Worm (Caenorhabditis elegans): ENCODE measurements around the gene C49C3.20.

C49C3.20 gene

DNA sequence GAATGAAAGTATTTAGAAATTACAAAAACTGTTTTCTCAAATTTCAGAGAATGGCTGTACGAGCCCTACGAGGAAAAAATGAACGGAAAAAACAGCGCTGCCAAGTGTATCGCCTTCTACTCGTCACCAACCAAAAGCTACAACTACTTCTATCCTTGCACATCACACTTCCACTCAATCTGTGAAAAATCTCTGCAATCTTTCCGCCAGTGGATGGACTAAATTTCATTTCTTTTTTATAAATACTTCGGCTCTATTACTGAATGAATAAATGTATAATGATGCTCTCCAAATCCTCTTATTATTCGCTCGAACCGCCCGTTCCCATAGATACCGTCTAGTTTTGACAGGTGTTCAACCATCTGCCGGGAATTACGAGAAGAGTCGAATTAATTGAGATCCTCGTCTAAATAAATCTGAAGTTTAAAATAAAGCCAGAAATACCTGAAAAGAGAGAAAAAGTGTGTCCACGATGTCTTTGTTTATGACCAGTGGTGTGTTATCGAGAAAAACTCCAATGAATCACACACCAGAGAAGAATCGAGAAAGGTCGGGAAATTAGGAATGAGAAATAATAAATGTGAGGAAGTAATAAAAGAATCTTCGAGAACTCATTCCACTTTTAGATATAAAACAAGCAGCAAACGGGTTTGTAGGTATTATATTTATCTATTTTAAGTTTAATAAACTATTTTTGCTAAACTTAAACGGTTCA is 38.7 kb downstream of the C49C3.20 start:
- TF ChIP-seq ama-1 (optimal IDR thresholded peaks at IDR 0.05) (peak; percentile 10), pqm-1 (tag; optimal IDR thresholded peaks at IDR 0.05) (no peak), lin-39 (tag; optimal IDR thresholded peaks at IDR 0.05) (no peak)

DNA sequence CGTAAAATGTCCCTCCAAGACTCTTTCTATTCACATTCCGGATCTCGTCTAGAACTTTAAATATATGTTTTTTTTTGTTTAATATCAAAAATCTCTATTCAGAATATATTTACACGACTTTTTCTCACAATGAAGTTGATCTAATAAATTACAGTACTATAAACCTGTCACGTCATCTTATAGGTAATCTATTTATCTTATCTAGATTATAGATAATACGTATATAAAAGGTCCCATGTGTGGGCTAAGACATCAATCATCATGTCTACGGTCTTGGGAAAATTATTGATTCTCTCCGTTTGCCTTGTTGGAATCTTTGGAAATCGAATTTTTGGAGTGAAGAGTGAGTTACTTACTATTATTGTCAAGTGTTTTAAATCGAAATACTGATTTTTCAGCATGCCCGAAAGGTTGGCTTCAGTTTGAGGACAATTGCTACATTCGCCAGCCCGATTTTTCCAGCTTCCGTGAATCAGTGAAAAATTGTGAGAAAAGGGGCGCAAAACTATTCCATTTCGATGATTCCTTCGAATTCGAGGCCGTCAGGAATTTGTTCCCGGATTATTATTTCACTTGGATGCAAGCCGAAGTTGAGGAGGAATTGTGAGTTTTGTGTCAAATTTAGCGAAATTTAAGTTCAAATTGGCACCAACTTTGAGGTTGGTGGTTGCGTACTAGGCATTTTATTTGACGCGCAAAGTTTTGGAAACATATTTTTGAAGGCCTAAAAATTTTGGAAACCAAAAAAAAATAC is 39.4 kb downstream of the C49C3.20 start, which contains the start of gene clec-196:
clec-196 (plus strand) TSS at position 252 of the 754 bp plus-strand sequence.
- TF ChIP-seq ama-1 (optimal IDR thresholded peaks at IDR 0.05) (peak; percentile 14), egl-27 (tag; optimal IDR thresholded peaks at IDR 0.05) (no peak), hmg-11 (tag; optimal IDR thresholded peaks at IDR 0.05) (peak; percentile 19), nhr-12 (tag; optimal IDR thresholded peaks at IDR 0.05) (no peak), fos-1 (tag; optimal IDR thresholded peaks at IDR 0.05) (no peak), nfya-1 (tag; optimal IDR thresholded peaks at IDR 0.05; ENCODE audit: insufficient read depth) (peak; percentile 52), sea-2 (GFP tag; optimal IDR thresholded peaks at IDR 0.05) (no peak), nhr-25 (tag; optimal IDR thresholded peaks at IDR 0.05) (no peak), jun-1 (tag; optimal IDR thresholded peaks at IDR 0.05) (no peak), nhr-43 (tag; optimal IDR thresholded peaks at IDR 0.05; ENCODE audit: poor library complexity, severe bottlenecking) (no peak), ceh-9 (tag; optimal IDR thresholded peaks at IDR 0.05) (no peak), mdl-1 (tag; optimal IDR thresholded peaks at IDR 0.05) (no peak), lin-15B (tag; optimal IDR thresholded peaks at IDR 0.05) (no peak), nhr-67 (tag; optimal IDR thresholded peaks at IDR 0.05) (no peak), nhr-23 (tag; optimal IDR thresholded peaks at IDR 0.05) (no peak), fkh-10 (GFP tag; optimal IDR thresholded peaks at IDR 0.05) (no peak)

DNA sequence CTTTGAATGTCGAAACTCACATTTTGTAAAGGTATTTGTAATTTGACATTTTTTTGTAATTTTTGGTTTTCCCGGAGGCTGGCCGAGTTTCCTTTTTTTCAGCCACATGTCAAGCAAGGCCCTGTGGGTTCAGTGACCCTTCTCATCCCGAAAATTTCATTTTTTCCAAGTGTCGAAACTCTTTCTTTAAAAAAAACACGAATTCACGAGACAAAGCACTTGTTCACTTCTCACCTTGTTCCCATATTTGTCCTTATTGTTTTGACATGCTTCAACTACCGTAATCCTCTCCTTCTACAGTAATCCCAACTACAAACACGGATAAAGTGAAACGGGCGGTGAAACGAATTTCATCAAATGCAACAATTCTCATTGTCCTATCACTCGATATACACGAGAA is 41.0 kb downstream of the C49C3.20 start, which contains the start of gene lhfp-4:
lhfp-4 (plus strand) TSS at position 301 of the 400 bp plus-strand sequence.
- TF ChIP-seq eor-1 (tag; optimal IDR thresholded peaks at IDR 0.05), result no peak
- no peak for TF ChIP-seq nhr-76 (tag; optimal IDR thresholded peaks at IDR 0.05)
- no peak for TF ChIP-seq hmg-11 (tag; optimal IDR thresholded peaks at IDR 0.05)
- TF ChIP-seq jun-1 (tag; optimal IDR thresholded peaks at IDR 0.05), result no peak

DNA sequence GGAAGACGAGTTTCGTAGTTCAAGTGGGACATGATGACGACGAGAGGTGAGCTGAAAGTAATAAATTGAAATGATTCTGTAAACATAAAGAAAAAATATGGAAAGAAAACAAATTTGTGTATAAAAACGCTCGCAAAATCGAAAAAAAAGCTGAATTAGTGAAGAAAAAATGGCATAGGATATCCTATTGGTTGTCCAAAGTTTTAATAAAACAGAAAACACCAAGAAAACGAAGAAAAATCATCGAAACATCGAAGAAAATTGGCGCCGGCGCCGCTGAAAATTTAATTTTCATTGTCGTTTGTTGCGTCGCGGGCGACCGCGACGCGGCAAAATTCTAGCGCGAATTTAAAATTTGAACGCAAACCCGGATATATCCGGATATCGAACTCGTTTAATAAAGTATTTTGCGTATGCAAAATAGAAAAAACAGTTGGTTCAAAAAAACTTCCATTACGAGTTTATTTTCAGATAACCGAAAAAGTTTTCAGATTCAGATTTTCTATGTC is 42.6 kb downstream of the C49C3.20 start, which contains the start of gene gln-5:
gln-5 (minus strand) TSS at position 51 of the 509 bp plus-strand sequence.
- no peak for TF ChIP-seq elt-3 (tag; optimal IDR thresholded peaks at IDR 0.05)
- no peak for TF ChIP-seq jun-1 (tag; optimal IDR thresholded peaks at IDR 0.05)
- TF ChIP-seq egl-27 (tag; optimal IDR thresholded peaks at IDR 0.05), result no peak
- no peak for TF ChIP-seq egl-5 (tag; optimal IDR thresholded peaks at IDR 0.05)
- TF ChIP-seq ztf-4 (tag; optimal IDR thresholded peaks at IDR 0.05), result no peak
- no peak for TF ChIP-seq pha-4 (tag; optimal IDR thresholded peaks at IDR 0.05)
- no peak for TF ChIP-seq nhr-12 (tag; optimal IDR thresholded peaks at IDR 0.05)
- TF ChIP-seq nhr-23 (tag; optimal IDR thresholded peaks at IDR 0.05), result no peak
- TF ChIP-seq nfya-1 (tag; optimal IDR thresholded peaks at IDR 0.05; ENCODE audit: insufficient read depth), result no peak
- no peak for TF ChIP-seq lsy-12 (tag; optimal IDR thresholded peaks at IDR 0.05)
- no peak for TF ChIP-seq nhr-43 (tag; optimal IDR thresholded peaks at IDR 0.05; ENCODE audit: poor library complexity, severe bottlenecking)
- TF ChIP-seq elt-2 (tag; optimal IDR thresholded peaks at IDR 0.05), result no peak
- no peak for TF ChIP-seq mml-1 (tag; optimal IDR thresholded peaks at IDR 0.05)
- TF ChIP-seq nhr-11 (tag; optimal IDR thresholded peaks at IDR 0.05), result no peak
- no peak for TF ChIP-seq lin-15B (tag; optimal IDR thresholded peaks at IDR 0.05)
- TF ChIP-seq aly-2 (tag; optimal IDR thresholded peaks at IDR 0.05), result no peak
- TF ChIP-seq ceh-9 (tag; optimal IDR thresholded peaks at IDR 0.05), result no peak
- no peak for TF ChIP-seq eor-1 (tag; optimal IDR thresholded peaks at IDR 0.05)
- no peak for TF ChIP-seq mdl-1 (tag; optimal IDR thresholded peaks at IDR 0.05)

ce11 chrIV:17269702-17270101 is 46.6 kb downstream of the C49C3.20 start:
- TF ChIP-seq nhr-23 (tag; optimal IDR thresholded peaks at IDR 0.05), result no peak
- no peak for TF ChIP-seq egl-5 (tag; optimal IDR thresholded peaks at IDR 0.05)
- no peak for TF ChIP-seq pqm-1 (tag; optimal IDR thresholded peaks at IDR 0.05)
- TF ChIP-seq elt-2 (tag; optimal IDR thresholded peaks at IDR 0.05), result no peak
- no peak for TF ChIP-seq daf-12 (tag; optimal IDR thresholded peaks at IDR 0.05)
- TF ChIP-seq nhr-25 (tag; optimal IDR thresholded peaks at IDR 0.05), result peak; percentile 25
- no peak for TF ChIP-seq lin-15B (tag; optimal IDR thresholded peaks at IDR 0.05)

Data from whole organism, L3 larva.